Worm (Caenorhabditis elegans) whole organism, young adult: ENCODE results near the gene srx-42.

ENCODE experiments used
- F57A8.1 ChIP-seq: fragments of 200-800 bp; sonication (Bioruptor generic); optimal IDR thresholded peaks from 2 replicates; lab custom pipeline; 2018; ENCODE audit warnings: mild to moderate bottlenecking, missing genetic modification characterization, moderate library complexity, missing compliant biosample characterization
- akir-1 ChIP-seq: fragments of 200-800 bp; sonication (Bioruptor generic); optimal IDR thresholded peaks from 2 replicates; lab custom pipeline; 2018; ENCODE audit warnings: mild to moderate bottlenecking, missing genetic modification characterization, moderate library complexity, missing compliant biosample characterization
- dpl-1 ChIP-seq: fragments of 150-350 bp; optimal IDR thresholded peaks from 2 replicates; lab custom pipeline; 2014; ENCODE audit warnings: missing biosample characterization, missing genetic modification reagents, missing genetic modification characterization
- ets-4 ChIP-seq: fragments of 200-800 bp; sonication (Bioruptor generic); optimal IDR thresholded peaks from 2 replicates; lab custom pipeline; 2018; ENCODE audit warnings: mild to moderate bottlenecking, missing genetic modification characterization, missing compliant biosample characterization
- nhr-90 ChIP-seq: sonication (generic microtip); optimal IDR thresholded peaks from 2 replicates; lab custom pipeline; 2016; ENCODE audit warnings: missing genotype, mild to moderate bottlenecking, missing genetic modification characterization, missing compliant biosample characterization
- snpc-4 ChIP-seq, 5 experiments: fragments of 150-350 bp in 1 of 5; sonication (generic microtip) in 4 of 5; optimal IDR thresholded peaks; 2 replicates each; lab custom pipeline; 2014 to 2018; ENCODE audit warnings: missing genetic modification characterization in 5 of 5, missing biosample characterization in 3 of 5, antibody characterized with exemption in 2 of 5, mild to moderate bottlenecking in 2 of 5, missing compliant biosample characterization in 2 of 5, missing genotype in 2 of 5, moderate library complexity in 2 of 5, missing genetic modification reagents in 1 of 5

DNA sequence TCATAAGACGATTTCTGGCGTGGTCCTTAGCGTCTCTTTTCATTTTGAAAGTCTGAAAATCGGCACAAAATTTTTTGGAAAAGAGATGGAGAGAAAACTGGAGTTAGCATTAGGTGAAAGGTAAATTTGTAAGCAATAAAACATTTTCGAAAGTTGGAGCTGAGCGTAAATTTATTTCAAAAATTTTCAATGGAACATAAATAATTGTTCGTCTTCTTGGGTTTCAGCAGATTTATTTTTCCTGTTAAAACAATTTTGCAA is 12.0 kb upstream of the srx-42 start, which contains the start of gene C06B3.6:
- TF ChIP-seq snpc-4 (GFP tag; optimal IDR thresholded peaks at IDR 0.05; lab: Kevin White, UChicago): no peak
- TF ChIP-seq snpc-4 (tag; optimal IDR thresholded peaks at IDR 0.05; lab: Kevin White, UChicago): no peak
- no peak for TF ChIP-seq dpl-1 (GFP tag; lab: Kevin White, UChicago)
- TF ChIP-seq nhr-90: no peak
- no peak for TF ChIP-seq F57A8.1 (GFP tag; lab: Kevin White, UChicago)
- no peak for TF ChIP-seq ets-4 (GFP tag; lab: Kevin White, UChicago)
- TF ChIP-seq akir-1 (GFP tag; lab: Kevin White, UChicago): no peak
